Worm (Caenorhabditis elegans) whole organism, L2 larva: ENCODE results near the gene F19B10.3.

Source experiments
- R02D3.7 ChIP-seq: fragments of 150-350 bp; optimal IDR thresholded peaks from 2 replicates; lab custom pipeline; 2014; ENCODE audit warnings: missing biosample characterization, missing genetic modification characterization
- crh-2 ChIP-seq: sonication (generic microtip); optimal IDR thresholded peaks from 2 replicates; lab custom pipeline; 2017; ENCODE audit warnings: missing biosample characterization, missing genetic modification characterization
- elt-1 ChIP-seq: fragments of 150-350 bp; optimal IDR thresholded peaks from 2 replicates; lab custom pipeline; 2014; ENCODE audit warnings: missing biosample characterization, missing genetic modification characterization
- nhr-25 ChIP-seq: fragments of 150-350 bp; sonication (generic microtip); optimal IDR thresholded peaks from 3 replicates; lab custom pipeline; 2014; ENCODE audit warnings: missing biosample characterization, missing genetic modification characterization
- nhr-6 ChIP-seq: fragments of 150-350 bp; optimal IDR thresholded peaks from 2 replicates; lab custom pipeline; 2014; ENCODE audit warnings: missing biosample characterization, missing genetic modification characterization
- nhr-77 ChIP-seq: fragments of 150-350 bp; optimal IDR thresholded peaks from 2 replicates; lab custom pipeline; 2014; ENCODE audit warnings: missing biosample characterization, missing genetic modification characterization
- sma-9 ChIP-seq, 2 experiments: fragments of 150-350 bp in 1 of 2; sonication (generic microtip) in 1 of 2; optimal IDR thresholded peaks; 2 replicates each; lab custom pipeline; 2014 to 2016; ENCODE audit warnings: missing genetic modification characterization in 2 of 2, mild to moderate bottlenecking in 1 of 2, missing biosample characterization in 1 of 2, missing compliant biosample characterization in 1 of 2, missing genetic modification reagents in 1 of 2, moderate library complexity in 1 of 2
- zag-1 ChIP-seq: fragments of 150-350 bp; optimal IDR thresholded peaks from 2 replicates; lab custom pipeline; 2014; ENCODE audit warnings: missing biosample characterization, missing genetic modification characterization

Gene F19B10.3

ce11 chrII:3714595-3714994 lies 50.0 kb downstream of the F19B10.3 start, which contains the start of gene srh-100:
srh-100 (minus strand) TSS chrII:3714695.
- no peak for TF ChIP-seq nhr-77
- no peak for TF ChIP-seq elt-1
- TF ChIP-seq nhr-25 = no peak
- no peak for TF ChIP-seq sma-9 (GFP tag; optimal IDR thresholded peaks at IDR 0.05; lab: Kevin White, UChicago)
- TF ChIP-seq sma-9 (tag; optimal IDR thresholded peaks at IDR 0.05; lab: Kevin White, UChicago) = no peak
- no peak for TF ChIP-seq zag-1 (tag; lab: Kevin White, UChicago)
- TF ChIP-seq crh-2 (tag; lab: Kevin White, UChicago) = no peak
- no peak for TF ChIP-seq nhr-6 (tag; lab: Kevin White, UChicago)
- no peak for TF ChIP-seq R02D3.7 (tag; lab: Kevin White, UChicago)
